Worm (Caenorhabditis elegans): ENCODE measurements around the gene odc-1.

ce11 chrV:6894778-6895177 is 5.2 kb downstream of the odc-1 start, which contains the start of gene K11C4.2:
- TF ChIP-seq snpc-4 (tag; optimal IDR thresholded peaks at IDR 0.05) (no peak), aly-2 (tag; optimal IDR thresholded peaks at IDR 0.05) (no peak)
